Fruit fly (Drosophila melanogaster): ENCODE results near the gene dac.

Gene dac

DNA sequence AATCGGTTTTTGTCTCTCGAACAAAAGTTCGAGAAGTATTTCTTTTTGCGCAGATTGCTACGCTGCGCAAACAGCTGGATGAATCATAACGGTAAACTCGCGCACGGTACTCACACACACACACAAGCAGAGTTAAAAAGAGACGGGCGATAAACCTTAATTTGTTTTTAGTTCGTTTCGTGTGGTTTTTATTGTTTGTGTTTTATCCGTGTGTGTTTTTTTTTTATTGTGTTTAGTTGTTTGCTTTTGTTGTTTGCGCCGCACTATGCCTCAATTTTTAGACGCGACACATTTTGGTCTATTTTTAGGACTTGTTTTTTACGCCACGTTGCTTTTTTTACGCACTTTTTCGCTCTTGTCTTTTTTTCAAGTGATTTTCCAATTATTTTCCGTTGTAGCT lies 45.0 kb upstream of the dac start (continued):
- TF ChIP-seq Adf1 (GFP tag; IDR thresholded peaks at IDR 0.05) (0 out of 2 replicates have a peak, but pooled peaks have one; percentile 10), so (GFP tag; IDR thresholded peaks at IDR 0.05) (no peak), CG9817 (tag; optimal IDR thresholded peaks at IDR 0.05) (no peak), CG12299 (tag; optimal IDR thresholded peaks at IDR 0.05) (peak; percentile 34), pum (GFP tag; optimal IDR thresholded peaks at IDR 0.05) (no peak), CG6813 (GFP tag; optimal IDR thresholded peaks at IDR 0.05) (no peak), Med (GFP tag) (peak; percentile 61), chinmo (GFP tag; IDR thresholded peaks at IDR 0.05; ENCODE audit: partially characterized antibody) (0 out of 4 replicates have a peak, but pooled peaks have one; percentile 50), CG2875 (GFP tag; optimal IDR thresholded peaks at IDR 0.05) (peak; percentile 18), Sox102F (GFP tag; optimal IDR thresholded peaks at IDR 0.05) (peak; percentile 19), MTF-1 (GFP tag; optimal IDR thresholded peaks at IDR 0.05; ENCODE audit: borderline replicate concordance) (peak; percentile 48), hb (GFP tag; IDR thresholded peaks at IDR 0.05; ENCODE audit: partially characterized antibody) (no peak), kay (GFP tag; optimal IDR thresholded peaks at IDR 0.05) (peak; percentile 40), CG13296 (GFP tag; optimal IDR thresholded peaks at IDR 0.05) (peak; percentile 28), CG10654 (GFP tag; optimal IDR thresholded peaks at IDR 0.05) (no peak), CG31224 (GFP tag; IDR thresholded peaks at IDR 0.05) (peak; percentile 31; the same call in 1 of the 2 replicates), corto (GFP tag; optimal IDR thresholded peaks at IDR 0.05) (no peak), Bgb (GFP tag; IDR thresholded peaks at IDR 0.05; ENCODE audit: partially characterized antibody) (no peak), Hmx (GFP tag; optimal IDR thresholded peaks at IDR 0.05) (no peak), Meics (GFP tag; optimal IDR thresholded peaks at IDR 0.05) (no peak), Dek (tag; optimal IDR thresholded peaks at IDR 0.05) (no peak), tx (GFP tag; optimal IDR thresholded peaks at IDR 0.05) (no peak), grn (GFP tag; optimal IDR thresholded peaks at IDR 0.05) (no peak), phol (tag; optimal IDR thresholded peaks at IDR 0.05) (no peak), CG11398 (GFP tag; optimal IDR thresholded peaks at IDR 0.05) (no peak), stc (GFP tag; IDR thresholded peaks at IDR 0.05) (no peak), CG34224 (GFP tag; IDR thresholded peaks at IDR 0.05; ENCODE audit: partially characterized antibody) (no peak), ap (GFP tag; IDR thresholded peaks at IDR 0.05) (0 out of 2 replicates have a peak, but pooled peaks have one; percentile 3), CG11696 (GFP tag; IDR thresholded peaks at IDR 0.05) (no peak), CG17912 (GFP tag; optimal IDR thresholded peaks at IDR 0.05) (no peak), fd3F (GFP tag; optimal IDR thresholded peaks at IDR 0.05) (no peak), lola (GFP tag; optimal IDR thresholded peaks at IDR 0.05) (no peak), dmrt11E (tag; optimal IDR thresholded peaks at IDR 0.05) (no peak), CG15696 (tag; optimal IDR thresholded peaks at IDR 0.05) (no peak), luna (GFP tag; optimal IDR thresholded peaks at IDR 0.05) (no peak), dm (GFP tag; optimal IDR thresholded peaks at IDR 0.05) (no peak), prd (optimal IDR thresholded peaks at IDR 0.05) (no peak), prd (GFP tag; IDR thresholded peaks at IDR 0.05) (no peak), CG10431 (GFP tag; optimal IDR thresholded peaks at IDR 0.05) (no peak), Eip74EF (GFP tag; optimal IDR thresholded peaks at IDR 0.05) (no peak), crp (GFP tag; optimal IDR thresholded peaks at IDR 0.05) (no peak), btn (GFP tag; optimal IDR thresholded peaks at IDR 0.05) (no peak), row (GFP tag; IDR thresholded peaks at IDR 0.05) (no peak), sob (GFP tag; IDR thresholded peaks at IDR 0.05) (peak; percentile 18; the same call in 1 of the 2 replicates), CG30431 (GFP tag; optimal IDR thresholded peaks at IDR 0.05) (no peak), knrl (GFP tag; IDR thresholded peaks at IDR 0.05; ENCODE audit: partially characterized antibody) (no peak), CG14050 (GFP tag; IDR thresholded peaks at IDR 0.05) (no peak), CG15514 (GFP tag; optimal IDR thresholded peaks at IDR 0.05) (no peak), CG10321 (GFP tag; IDR thresholded peaks at IDR 0.05) (no peak), abd-A (tag; optimal IDR thresholded peaks at IDR 0.05) (peak; percentile 11)

Data from whole organism, embryonic.